Fruit fly (Drosophila melanogaster) whole organism, embryonic: ENCODE measurements around the gene side-IV.

Source experiments
- Adf1 ChIP-seq: fragments of 200-800 bp; sonication (Bioruptor generic); IDR thresholded peaks from 2 replicates; pipeline ENCODE4 v1.3.6; 2022; ENCODE audit warnings: missing biosample characterization, missing genetic modification characterization
- Atf3 ChIP-seq: fragments of 200-800 bp; sonication (Bioruptor generic); optimal IDR thresholded peaks from 3 replicates; lab custom pipeline; 2016; ENCODE audit warnings: missing biosample characterization, missing genetic modification characterization
- BEAF-32 ChIP-seq: fragments of 200-800 bp; sonication (Bioruptor generic); optimal IDR thresholded peaks from 3 replicates; lab custom pipeline; 2017; ENCODE audit warnings: missing biosample characterization, missing genetic modification characterization, mild to moderate bottlenecking, moderate library complexity, missing genetic modification reagents
- CG10209 ChIP-seq: fragments of 200-800 bp; sonication (Bioruptor generic); optimal IDR thresholded peaks from 3 replicates; lab custom pipeline; 2017; ENCODE audit warnings: missing biosample characterization, mild to moderate bottlenecking, missing genetic modification characterization, missing genetic modification reagents
- CG11695 ChIP-seq: fragments of 200-800 bp; sonication (Bioruptor generic); IDR thresholded peaks from 3 replicates; pipeline ENCODE4 v1.3.6; 2022; ENCODE audit warnings: missing biosample characterization, missing genetic modification characterization
- CG1233 ChIP-seq: fragments of 200-800 bp; sonication (Bioruptor generic); optimal IDR thresholded peaks from 4 replicates; lab custom pipeline; 2018; ENCODE audit warnings: missing biosample characterization, mild to moderate bottlenecking, missing genetic modification characterization
- CG12744 ChIP-seq: fragments of 200-800 bp; sonication (Bioruptor generic); optimal IDR thresholded peaks from 2 replicates; lab custom pipeline; 2016; ENCODE audit warnings: missing biosample characterization, missing genetic modification characterization
- CG12942 ChIP-seq: fragments of 200-800 bp; sonication (Bioruptor generic); optimal IDR thresholded peaks from 3 replicates; lab custom pipeline; 2016; ENCODE audit warnings: missing biosample characterization, missing genetic modification characterization
- CG15269 ChIP-seq: fragments of 200-800 bp; sonication (Bioruptor generic); optimal IDR thresholded peaks from 2 replicates; lab custom pipeline; 2018; ENCODE audit warnings: missing biosample characterization, mild to moderate bottlenecking, missing genetic modification characterization, moderate library complexity
- CG1603 ChIP-seq: fragments of 200-800 bp; sonication (Bioruptor generic); optimal IDR thresholded peaks from 2 replicates; lab custom pipeline; 2019; ENCODE audit warnings: missing biosample characterization, mild to moderate bottlenecking, missing genetic modification characterization, moderate library complexity
- CG16779 ChIP-seq: fragments of 200-800 bp; sonication (Bioruptor generic); IDR thresholded peaks from 2 replicates; pipeline ENCODE4 v1.3.6; 2022; ENCODE audit warnings: missing biosample characterization, missing genetic modification characterization
- CG17912 ChIP-seq: fragments of 200-800 bp; sonication (Bioruptor generic); optimal IDR thresholded peaks from 2 replicates; lab custom pipeline; 2018; ENCODE audit warnings: missing biosample characterization, mild to moderate bottlenecking, missing genetic modification characterization
- CG3163 ChIP-seq: fragments of 200-800 bp; sonication (Bioruptor generic); optimal IDR thresholded peaks from 3 replicates; lab custom pipeline; 2016; ENCODE audit warnings: missing biosample characterization, missing genetic modification characterization
- CG33213 ChIP-seq: fragments of 200-800 bp; sonication (Bioruptor generic); optimal IDR thresholded peaks from 3 replicates; lab custom pipeline; 2016; ENCODE audit warnings: missing biosample characterization, missing genetic modification characterization
- CG4360 ChIP-seq: fragments of 200-800 bp; sonication (Bioruptor generic); IDR thresholded peaks from 2 replicates; pipeline ENCODE4 v1.3.6; 2022; ENCODE audit warnings: missing biosample characterization, missing genetic modification characterization
- CG6254 ChIP-seq: fragments of 200-800 bp; sonication (Bioruptor generic); optimal IDR thresholded peaks from 3 replicates; lab custom pipeline; 2017; ENCODE audit warnings: mild to moderate bottlenecking, missing biosample characterization, missing genetic modification reagents, missing genetic modification characterization
- CG6791 ChIP-seq: fragments of 200-800 bp; sonication (Bioruptor generic); IDR thresholded peaks from 3 replicates; pipeline ENCODE4 v1.3.6; 2022; ENCODE audit warnings: missing biosample characterization, missing genetic modification characterization; ENCODE audit not compliant: partially characterized antibody
- CG7786 ChIP-seq: fragments of 200-800 bp; sonication (Bioruptor generic); optimal IDR thresholded peaks from 2 replicates; lab custom pipeline; 2016; ENCODE audit warnings: missing biosample characterization, missing genetic modification characterization
- CG7963 ChIP-seq: fragments of 200-800 bp; sonication (Bioruptor generic); IDR thresholded peaks from 3 replicates; pipeline ENCODE4 v1.3.6; 2022; ENCODE audit warnings: missing biosample characterization, missing genetic modification characterization; ENCODE audit not compliant: partially characterized antibody
- CG9437 ChIP-seq: fragments of 200-800 bp; sonication (Bioruptor generic); optimal IDR thresholded peaks from 2 replicates; lab custom pipeline; 2018; ENCODE audit warnings: missing biosample characterization, mild to moderate bottlenecking, missing genetic modification characterization
- CG9876 ChIP-seq: fragments of 200-800 bp; sonication (Bioruptor generic); optimal IDR thresholded peaks from 2 replicates; lab custom pipeline; 2016; ENCODE audit warnings: missing biosample characterization, missing genetic modification characterization
- Chrac-16 ChIP-seq: fragments of 200-800 bp; sonication (Bioruptor generic); optimal IDR thresholded peaks from 3 replicates; lab custom pipeline; 2016; ENCODE audit warnings: missing biosample characterization, missing genetic modification characterization
- D ChIP-seq, 2 experiments: fragments of 200-800 bp in 1 of 2; fragments of >200 bp in 1 of 2; sonication (Bioruptor generic) in 1 of 2; optimal IDR thresholded peaks; 2 replicates in 1 of 2; 3 replicates in 1 of 2; lab custom pipeline; 2017; ENCODE audit warnings: mild to moderate bottlenecking in 1 of 2, missing biosample characterization in 1 of 2, missing genetic modification characterization in 1 of 2, missing genetic modification reagents in 1 of 2
- Dad ChIP-seq: fragments of 200-800 bp; sonication (Bioruptor generic); optimal IDR thresholded peaks from 3 replicates; lab custom pipeline; 2016; ENCODE audit warnings: missing biosample characterization, missing genetic modification characterization
- Ets65A ChIP-seq: fragments of 200-800 bp; sonication (Bioruptor generic); peaks from one replicate; lab custom pipeline; 2016; ENCODE audit warnings: missing biosample characterization, missing genetic modification characterization
- Hr39 ChIP-seq: fragments of >200 bp; optimal IDR thresholded peaks from 2 replicates; lab custom pipeline; 2017
- Jarid2 ChIP-seq: fragments of 200-800 bp; sonication (Bioruptor generic); optimal IDR thresholded peaks from 3 replicates; lab custom pipeline; 2017; ENCODE audit warnings: mild to moderate bottlenecking, missing biosample characterization, missing genetic modification reagents, missing genetic modification characterization
- Meics ChIP-seq: fragments of 200-800 bp; sonication (Bioruptor generic); optimal IDR thresholded peaks from 2 replicates; lab custom pipeline; 2017; ENCODE audit warnings: missing biosample characterization, mild to moderate bottlenecking, missing genetic modification characterization
- NC2α ChIP-seq: fragments of 200-800 bp; sonication (Bioruptor generic); optimal IDR thresholded peaks from 2 replicates; lab custom pipeline; 2016; ENCODE audit warnings: missing biosample characterization, missing genetic modification characterization
- Sin3A ChIP-seq: fragments of >200 bp; optimal IDR thresholded peaks from 2 replicates; lab custom pipeline; 2018
- Six4 ChIP-seq: fragments of 200-800 bp; sonication (Bioruptor generic); optimal IDR thresholded peaks from 2 replicates; lab custom pipeline; 2016; ENCODE audit warnings: missing biosample characterization, missing genetic modification characterization
- Sry-β ChIP-seq: fragments of 200-800 bp; sonication (Bioruptor generic); optimal IDR thresholded peaks from 2 replicates; lab custom pipeline; 2018; ENCODE audit warnings: missing biosample characterization, mild to moderate bottlenecking, missing genetic modification characterization, moderate library complexity
- Trl ChIP-seq, 3 experiments: fragments of >200 bp in 2 of 3; fragments of 200-800 bp in 1 of 3; sonication (Bioruptor generic) in 1 of 3; optimal IDR thresholded peaks; 2 replicates in 1 of 3; 3 replicates in 2 of 3; lab custom pipeline; 2016 to 2017; ENCODE audit warnings: missing biosample characterization in 1 of 3, missing genetic modification characterization in 1 of 3
- ac ChIP-seq: fragments of 200-800 bp; sonication (Bioruptor generic); optimal IDR thresholded peaks from 3 replicates; lab custom pipeline; 2017; ENCODE audit warnings: missing biosample characterization, mild to moderate bottlenecking, missing genetic modification characterization
- bowl ChIP-seq: fragments of 200-800 bp; sonication (Bioruptor generic); IDR thresholded peaks from 2 replicates; pipeline ENCODE4 v1.3.6; 2022; ENCODE audit warnings: missing biosample characterization, missing genetic modification characterization
- cg ChIP-seq: fragments of 200-800 bp; sonication (Bioruptor generic); optimal IDR thresholded peaks from 3 replicates; lab custom pipeline; 2019; ENCODE audit warnings: missing biosample characterization, mild to moderate bottlenecking, missing genetic modification characterization, moderate library complexity
- chif ChIP-seq, 2 experiments: fragments of 200-800 bp; sonication (Bioruptor generic); optimal IDR thresholded peaks; 3 replicates each; lab custom pipeline; 2016; ENCODE audit warnings: missing biosample characterization in 2 of 2, missing genetic modification characterization in 2 of 2
- chm ChIP-seq: fragments of 200-800 bp; sonication (Bioruptor generic); IDR thresholded peaks from 2 replicates; pipeline ENCODE4 v1.3.6; 2022; ENCODE audit warnings: missing biosample characterization, missing genetic modification characterization
- croc ChIP-seq: fragments of 200-800 bp; sonication (Bioruptor generic); conservative IDR thresholded peaks from 3 replicates; pipeline ENCODE4 v1.3.6; 2022; ENCODE audit warnings: missing biosample characterization, missing genetic modification characterization
- crol ChIP-seq: fragments of 200-800 bp; sonication (Bioruptor generic); IDR thresholded peaks from 2 replicates; pipeline ENCODE4 v1.3.6; 2022; ENCODE audit warnings: missing biosample characterization, missing genetic modification characterization
- ems ChIP-seq: fragments of 200-800 bp; sonication (Bioruptor generic); optimal IDR thresholded peaks from 3 replicates; lab custom pipeline; 2016; ENCODE audit warnings: missing biosample characterization, missing genetic modification characterization
- eve ChIP-seq, 2 experiments: fragments of >200 bp; optimal IDR thresholded peaks; 2 replicates each; lab custom pipeline; 2017; ENCODE audit warnings: missing biosample characterization in 2 of 2, missing genetic modification characterization in 2 of 2
- ewg ChIP-seq: fragments of 200-800 bp; sonication (Bioruptor generic); optimal IDR thresholded peaks from 3 replicates; lab custom pipeline; 2017; ENCODE audit warnings: mild to moderate bottlenecking, missing biosample characterization, missing genetic modification reagents, missing genetic modification characterization
- ftz-f1 ChIP-seq: fragments of 200-800 bp; sonication (Bioruptor generic); optimal IDR thresholded peaks from 2 replicates; lab custom pipeline; 2016; ENCODE audit warnings: missing biosample characterization, missing genetic modification characterization
- ken ChIP-seq: fragments of 200-800 bp; sonication (Bioruptor generic); IDR thresholded peaks from 3 replicates; pipeline ENCODE4 v1.3.6; 2022; ENCODE audit warnings: missing biosample characterization, missing genetic modification characterization
- nau ChIP-seq: fragments of 200-800 bp; sonication (Bioruptor generic); optimal IDR thresholded peaks from 3 replicates; lab custom pipeline; 2017; ENCODE audit warnings: missing biosample characterization, mild to moderate bottlenecking, missing genetic modification characterization, missing genetic modification reagents
- oc ChIP-seq: fragments of 200-800 bp; sonication (Bioruptor generic); optimal IDR thresholded peaks from 2 replicates; lab custom pipeline; 2018; ENCODE audit warnings: missing biosample characterization, mild to moderate bottlenecking, missing genetic modification characterization, moderate library complexity
- ro ChIP-seq: fragments of 200-800 bp; sonication (Bioruptor generic); IDR thresholded peaks from 2 replicates; pipeline ENCODE4 v1.3.6; 2022; ENCODE audit warnings: missing biosample characterization, missing genetic modification characterization
- sqz ChIP-seq: fragments of 200-800 bp; sonication (Bioruptor generic); optimal IDR thresholded peaks from 3 replicates; lab custom pipeline; 2018; ENCODE audit warnings: missing biosample characterization, mild to moderate bottlenecking, missing genetic modification characterization
- vvl ChIP-seq: fragments of 200-800 bp; sonication (Bioruptor generic); IDR thresholded peaks from 2 replicates; pipeline ENCODE4 v1.3.6; 2022; ENCODE audit warnings: missing biosample characterization, missing genetic modification characterization
- zfh1 ChIP-seq: fragments of 200-800 bp; sonication (Bioruptor generic); IDR thresholded peaks from 3 replicates; pipeline ENCODE4 v1.3.6; 2022; ENCODE audit warnings: missing biosample characterization, missing genetic modification characterization

side-IV gene

dm6 chr3R:13450338-13450737 lies at the start of gene side-IV (continued):
- TF ChIP-seq CG7963 (GFP tag; lab: Robert Waterston, UW) (no peak), CG3163 (peak; percentile 90), CG4360 (GFP tag; lab: Robert Waterston, UW) (no peak), ftz-f1 (no peak), CG7786 (GFP tag; lab: Kevin White, UChicago) (no peak), ac (no peak), CG11695 (GFP tag; lab: Robert Waterston, UW) (0 out of 3 replicates have a peak, but pooled peaks have one; percentile 17), CG1603 (tag; lab: Kevin White, UChicago) (no peak), Trl (optimal IDR thresholded peaks at IDR 0.05; lab: Kevin White, UChicago) (peak; percentile 49 to 50), Trl (GFP tag; optimal IDR thresholded peaks at IDR 0.05; lab: Kevin White, UChicago) (no peak), CG6254 (GFP tag; lab: Kevin White, UChicago) (no peak), CG17912 (GFP tag; lab: Kevin White, UChicago) (no peak), crol (peak; percentile 23; the same call in 1 of the 2 replicates), Dad (GFP tag; lab: Kevin White, UChicago) (no peak), D (optimal IDR thresholded peaks at IDR 0.05; lab: Kevin White, UChicago) (no peak), D (GFP tag; optimal IDR thresholded peaks at IDR 0.05; lab: Kevin White, UChicago) (no peak), Sin3A (no peak), chm (GFP tag; lab: Robert Waterston, UW) (peak; percentile 53), BEAF-32 (GFP tag; lab: Kevin White, UChicago) (no peak), oc (tag; lab: Kevin White, UChicago) (no peak), zfh1 (GFP tag; lab: Robert Waterston, UW) (no peak), CG6791 (GFP tag; lab: Robert Waterston, UW) (0 out of 3 replicates have a peak, but pooled peaks have one; percentile 49), CG9437 (peak; percentile 0), Sry-β (GFP tag; lab: Kevin White, UChicago) (no peak), Adf1 (GFP tag; lab: Robert Waterston, UW) (peak; percentile 38; the same call in 1 of the 2 replicates), ro (GFP tag; lab: Robert Waterston, UW) (no peak), CG15269 (tag; lab: Kevin White, UChicago) (no peak), CG1233 (GFP tag; lab: Kevin White, UChicago) (no peak), Chrac-16 (no peak), Jarid2 (GFP tag; lab: Kevin White, UChicago) (peak; percentile 96), Hr39 (lab: Kevin White, UChicago) (no peak), ken (GFP tag; lab: Robert Waterston, UW) (peak; percentile 9; the same call in 1 of the 3 replicates), cg (GFP tag; lab: Kevin White, UChicago) (peak; percentile 80), CG12942 (GFP tag; lab: Kevin White, UChicago) (no peak), NC2α (no peak), bowl (no peak), nau (GFP tag; lab: Kevin White, UChicago) (no peak), Six4 (GFP tag; lab: Kevin White, UChicago) (no peak), Atf3 (GFP tag; lab: Kevin White, UChicago) (no peak), chif (GFP tag; optimal IDR thresholded peaks at IDR 0.05; lab: Kevin White, UChicago) (no peak), CG9876 (no peak), ewg (no peak), ems (no peak), croc (GFP tag; lab: Robert Waterston, UW) (no peak), eve (GFP tag; optimal IDR thresholded peaks at IDR 0.05; lab: Kevin White, UChicago) (no peak), CG12744 (no peak), Ets65A (no peak), vvl (GFP tag; lab: Robert Waterston, UW) (peak; percentile 56), CG33213 (GFP tag; lab: Kevin White, UChicago) (no peak), CG16779 (0 out of 2 replicates have a peak, but pooled peaks have one; percentile 14), sqz (no peak), CG10209 (GFP tag; lab: Kevin White, UChicago) (no peak), Meics (no peak)
